Worm (Caenorhabditis elegans) whole organism, young adult: ENCODE results near the gene ZK546.5.

Source experiments
- B0035.1 ChIP-seq: sonication (generic microtip); optimal IDR thresholded peaks from 2 replicates; lab custom pipeline; 2016; ENCODE audit warnings: missing genetic modification characterization, mild to moderate bottlenecking, missing compliant biosample characterization, missing genotype, missing genetic modification reagents
- C17E4.6 ChIP-seq: fragments of 200-800 bp; sonication (Bioruptor generic); IDR thresholded peaks from 2 replicates; pipeline ENCODE4 v1.3.6; 2022; ENCODE audit warnings: missing genetic modification reagents, missing genetic modification characterization, missing compliant biosample characterization
- F49E8.2 ChIP-seq: sonication (generic microtip); optimal IDR thresholded peaks from 3 replicates; lab custom pipeline; 2017; ENCODE audit warnings: missing genetic modification characterization, mild to moderate bottlenecking, missing compliant biosample characterization, antibody characterized with exemption, moderate library complexity; ENCODE audit not compliant: insufficient read depth
- F55B11.4 ChIP-seq: sonication (generic microtip); optimal IDR thresholded peaks from 2 replicates; lab custom pipeline; 2016; ENCODE audit warnings: missing compliant biosample characterization, missing genetic modification characterization, borderline replicate concordance; ENCODE audit not compliant: insufficient read depth
- K12H6.12 ChIP-seq: fragments of 200-800 bp; sonication (Bioruptor generic); optimal IDR thresholded peaks from 2 replicates; lab custom pipeline; 2018; ENCODE audit warnings: mild to moderate bottlenecking, missing genetic modification characterization, missing compliant biosample characterization
- T07F8.4 ChIP-seq: sonication (generic microtip); optimal IDR thresholded peaks from 2 replicates; lab custom pipeline; 2016; ENCODE audit warnings: mild to moderate bottlenecking, missing genetic modification characterization, moderate library complexity, missing compliant biosample characterization
- T26A5.8 ChIP-seq: sonication (generic microtip); optimal IDR thresholded peaks from 2 replicates; lab custom pipeline; 2016; ENCODE audit warnings: missing genetic modification characterization, missing compliant biosample characterization
- Y53F4B.3 ChIP-seq: fragments of 200-800 bp; sonication (Bioruptor generic); IDR thresholded peaks from 2 replicates; pipeline ENCODE4 v1.3.6; 2022; ENCODE audit warnings: missing genetic modification reagents, missing genetic modification characterization, missing compliant biosample characterization
- Y95B8A.8 ChIP-seq: fragments of 200-800 bp; sonication (Bioruptor generic); IDR thresholded peaks from 2 replicates; pipeline ENCODE4 v1.3.6; 2022; ENCODE audit warnings: missing genetic modification reagents, missing genetic modification characterization, missing compliant biosample characterization
- ZK185.1 ChIP-seq: sonication (generic microtip); optimal IDR thresholded peaks from 2 replicates; lab custom pipeline; 2016; ENCODE audit warnings: mild to moderate bottlenecking, missing genetic modification characterization, missing compliant biosample characterization; ENCODE audit not compliant: poor library complexity, severe bottlenecking
- akir-1 ChIP-seq: fragments of 200-800 bp; sonication (Bioruptor generic); optimal IDR thresholded peaks from 2 replicates; lab custom pipeline; 2018; ENCODE audit warnings: mild to moderate bottlenecking, missing genetic modification characterization, moderate library complexity, missing compliant biosample characterization
- athp-1 ChIP-seq: sonication (generic microtip); optimal IDR thresholded peaks from 2 replicates; lab custom pipeline; 2017; ENCODE audit warnings: mild to moderate bottlenecking, missing genetic modification characterization, missing compliant biosample characterization
- attf-6 ChIP-seq: fragments of 200-800 bp; sonication (Bioruptor generic); IDR thresholded peaks from 2 replicates; pipeline ENCODE4 v1.3.6; 2022; ENCODE audit warnings: missing genetic modification reagents, missing genetic modification characterization, missing compliant biosample characterization
- bed-1 ChIP-seq: fragments of 200-800 bp; sonication (Bioruptor generic); IDR thresholded peaks from 2 replicates; pipeline ENCODE4 v1.3.6; 2022; ENCODE audit warnings: missing genetic modification reagents, missing genetic modification characterization, missing compliant biosample characterization
- ccch-3 ChIP-seq: fragments of 200-800 bp; sonication (Bioruptor generic); optimal IDR thresholded peaks from 2 replicates; lab custom pipeline; 2018; ENCODE audit warnings: mild to moderate bottlenecking, missing genetic modification characterization, missing compliant biosample characterization
- ceh-100 ChIP-seq: fragments of 200-800 bp; sonication (Bioruptor generic); IDR thresholded peaks from 2 replicates; pipeline ENCODE4 v1.3.6; 2022; ENCODE audit warnings: missing genetic modification reagents, missing genetic modification characterization, missing compliant biosample characterization
- ceh-27 ChIP-seq: fragments of 200-800 bp; sonication (Bioruptor generic); optimal IDR thresholded peaks from 2 replicates; lab custom pipeline; 2018; ENCODE audit warnings: mild to moderate bottlenecking, missing genetic modification characterization, moderate library complexity, missing compliant biosample characterization
- ceh-58 ChIP-seq: fragments of 200-800 bp; sonication (Bioruptor generic); IDR thresholded peaks from 2 replicates; pipeline ENCODE4 v1.3.6; 2022; ENCODE audit warnings: missing genetic modification characterization, missing compliant biosample characterization
- ceh-91 ChIP-seq: fragments of 200-800 bp; sonication (Bioruptor generic); IDR thresholded peaks from 2 replicates; pipeline ENCODE4 v1.3.6; 2022; ENCODE audit warnings: missing genetic modification reagents, missing genetic modification characterization, missing compliant biosample characterization
- chd-7 ChIP-seq: sonication (generic microtip); optimal IDR thresholded peaks from 2 replicates; lab custom pipeline; 2016; ENCODE audit warnings: mild to moderate bottlenecking, missing genetic modification characterization, moderate library complexity, missing compliant biosample characterization
- dpl-1 ChIP-seq: fragments of 150-350 bp; optimal IDR thresholded peaks from 2 replicates; lab custom pipeline; 2014; ENCODE audit warnings: missing biosample characterization, missing genetic modification reagents, missing genetic modification characterization
- egl-18 ChIP-seq: fragments of 200-800 bp; sonication (Bioruptor generic); IDR thresholded peaks from 2 replicates; pipeline ENCODE4 v1.3.6; 2022; ENCODE audit warnings: missing genetic modification reagents, missing genetic modification characterization, missing compliant biosample characterization
- ekl-4 ChIP-seq: fragments of 200-800 bp; sonication (Bioruptor generic); IDR thresholded peaks from 2 replicates; pipeline ENCODE4 v1.3.6; 2022; ENCODE audit warnings: missing genetic modification reagents, missing genetic modification characterization, missing compliant biosample characterization
- fkh-3 ChIP-seq: sonication (generic microtip); optimal IDR thresholded peaks from 2 replicates; lab custom pipeline; 2016; ENCODE audit warnings: mild to moderate bottlenecking, missing genetic modification characterization, missing compliant biosample characterization
- lin-35 ChIP-seq, 3 experiments: fragments of 150-350 bp in 2 of 3; sonication (generic microtip) in 1 of 3; optimal IDR thresholded peaks; 2 replicates each; lab custom pipeline; 2014 to 2018; ENCODE audit warnings: missing biosample characterization in 3 of 3, missing genetic modification characterization in 3 of 3, missing genetic modification reagents in 3 of 3
- lir-1 ChIP-seq: fragments of 200-800 bp; sonication (Bioruptor generic); conservative IDR thresholded peaks from 2 replicates; pipeline ENCODE4 v1.3.6; 2022; ENCODE audit warnings: missing genetic modification reagents, missing genetic modification characterization, missing compliant biosample characterization
- lsl-1 ChIP-seq: fragments of 200-800 bp; sonication (Bioruptor generic); optimal IDR thresholded peaks from 2 replicates; lab custom pipeline; 2018; ENCODE audit warnings: mild to moderate bottlenecking, missing genetic modification characterization, moderate library complexity, missing compliant biosample characterization
- madf-8 ChIP-seq: fragments of 200-800 bp; sonication (Bioruptor generic); conservative IDR thresholded peaks from 2 replicates; pipeline ENCODE4 v1.3.6; 2022; ENCODE audit warnings: missing genetic modification reagents, missing genetic modification characterization, missing compliant biosample characterization
- mcd-1 ChIP-seq: fragments of 200-800 bp; sonication (Bioruptor generic); IDR thresholded peaks from 2 replicates; pipeline ENCODE4 v1.3.6; 2022; ENCODE audit warnings: missing genetic modification reagents, missing genetic modification characterization, missing compliant biosample characterization
- mxl-1 ChIP-seq: sonication (generic microtip); optimal IDR thresholded peaks from 2 replicates; lab custom pipeline; 2016; ENCODE audit warnings: missing genetic modification characterization, missing compliant biosample characterization
- nfya-2 ChIP-seq: fragments of 200-800 bp; sonication (Bioruptor generic); IDR thresholded peaks from 2 replicates; pipeline ENCODE4 v1.3.6; 2022; ENCODE audit warnings: missing genetic modification reagents, missing genetic modification characterization, missing compliant biosample characterization
- nfyb-1 ChIP-seq: fragments of 200-800 bp; sonication (Bioruptor generic); IDR thresholded peaks from 2 replicates; pipeline ENCODE4 v1.3.6; 2022; ENCODE audit warnings: missing genetic modification reagents, missing genetic modification characterization, missing compliant biosample characterization
- nhr-80 ChIP-seq: sonication (generic microtip); optimal IDR thresholded peaks from 2 replicates; lab custom pipeline; 2016; ENCODE audit warnings: missing genetic modification characterization, missing compliant biosample characterization
- rcor-1 ChIP-seq: fragments of 200-800 bp; sonication (Bioruptor generic); IDR thresholded peaks from 2 replicates; pipeline ENCODE4 v1.3.6; 2022; ENCODE audit warnings: missing genetic modification reagents, missing genetic modification characterization, missing compliant biosample characterization
- rec-8 ChIP-seq, 2 experiments: sonication (generic microtip); optimal IDR thresholded peaks; 2 replicates each; lab custom pipeline; 2016; ENCODE audit warnings: mild to moderate bottlenecking in 2 of 2, missing genetic modification characterization in 2 of 2, missing genetic modification reagents in 2 of 2, missing genotype in 2 of 2, missing biosample characterization in 1 of 2, missing compliant biosample characterization in 1 of 2, moderate library complexity in 1 of 2
- rpc-1 ChIP-seq, 2 experiments: fragments of 150-350 bp in 1 of 2; sonication (generic microtip) in 1 of 2; optimal IDR thresholded peaks; 2 replicates each; lab custom pipeline; 2014 to 2018; ENCODE audit warnings: missing biosample characterization in 1 of 2, missing genetic modification characterization in 1 of 2, missing genetic modification reagents in 1 of 2, missing genotype in 1 of 2
- sdz-38 ChIP-seq: sonication (generic microtip); optimal IDR thresholded peaks from 2 replicates; lab custom pipeline; 2016; ENCODE audit warnings: missing genotype, missing genetic modification characterization, missing compliant biosample characterization
- snpc-1.1 ChIP-seq: sonication (generic microtip); optimal IDR thresholded peaks from 2 replicates; lab custom pipeline; 2017; ENCODE audit warnings: missing genetic modification characterization, mild to moderate bottlenecking, missing compliant biosample characterization, antibody characterized with exemption, moderate library complexity, missing genotype, missing genetic modification reagents; ENCODE audit not compliant: insufficient read depth
- snpc-1.3 ChIP-seq: sonication (generic microtip); optimal IDR thresholded peaks from 2 replicates; lab custom pipeline; 2017; ENCODE audit warnings: missing genetic modification characterization, mild to moderate bottlenecking, missing compliant biosample characterization, antibody characterized with exemption, moderate library complexity, missing genotype, missing genetic modification reagents; ENCODE audit not compliant: insufficient read depth
- snpc-4 ChIP-seq, 5 experiments: fragments of 150-350 bp in 1 of 5; sonication (generic microtip) in 4 of 5; optimal IDR thresholded peaks; 2 replicates each; lab custom pipeline; 2014 to 2018; ENCODE audit warnings: missing genetic modification characterization in 5 of 5, missing biosample characterization in 3 of 5, antibody characterized with exemption in 2 of 5, mild to moderate bottlenecking in 2 of 5, missing compliant biosample characterization in 2 of 5, missing genotype in 2 of 5, moderate library complexity in 2 of 5, missing genetic modification reagents in 1 of 5
- unc-130 ChIP-seq: sonication (generic microtip); optimal IDR thresholded peaks from 2 replicates; lab custom pipeline; 2016; ENCODE audit warnings: missing genetic modification reagents, missing genetic modification characterization, missing compliant biosample characterization
- xnd-1 ChIP-seq: sonication (generic microtip); optimal IDR thresholded peaks from 2 replicates; lab custom pipeline; 2016; ENCODE audit warnings: missing genotype, missing genetic modification reagents, missing genetic modification characterization, missing compliant biosample characterization
- ztf-18 ChIP-seq: sonication (generic microtip); optimal IDR thresholded peaks from 2 replicates; lab custom pipeline; 2016; ENCODE audit warnings: missing genotype, mild to moderate bottlenecking, missing genetic modification characterization, missing compliant biosample characterization
- ztf-25 ChIP-seq: fragments of 200-800 bp; sonication (Bioruptor generic); IDR thresholded peaks from 2 replicates; pipeline ENCODE4 v1.3.6; 2022; ENCODE audit warnings: missing genetic modification reagents, missing genetic modification characterization, missing compliant biosample characterization
- ztf-26 ChIP-seq: sonication (generic microtip); optimal IDR thresholded peaks from 2 replicates; lab custom pipeline; 2017; ENCODE audit warnings: missing genetic modification characterization, missing compliant biosample characterization
- ztf-28 ChIP-seq: fragments of 200-800 bp; sonication (Bioruptor generic); IDR thresholded peaks from 2 replicates; pipeline ENCODE4 v1.3.6; 2022; ENCODE audit warnings: missing genetic modification reagents, missing genetic modification characterization, missing compliant biosample characterization
- ztf-3 ChIP-seq: fragments of 200-800 bp; sonication (Bioruptor generic); optimal IDR thresholded peaks from 2 replicates; lab custom pipeline; 2018; ENCODE audit warnings: mild to moderate bottlenecking, missing genetic modification characterization, missing compliant biosample characterization

Gene ZK546.5

ce11 chrII:4904277-4904676 lies 31.3 kb upstream of the ZK546.5 start (continued):
- no peak for TF ChIP-seq sdz-38 (tag; lab: Kevin White, UChicago)
- peak; percentile 64 for TF ChIP-seq ekl-4 (GFP tag; lab: Robert Waterston, UW)
- TF ChIP-seq ztf-3 = no peak
- TF ChIP-seq F49E8.2 (tag; lab: Kevin White, UChicago) = peak; percentile 44
- TF ChIP-seq chd-7 = peak; percentile 9
- TF ChIP-seq unc-130 (GFP tag; lab: Kevin White, UChicago) = no peak
- peak; percentile 58 for TF ChIP-seq ZK185.1
- no peak for TF ChIP-seq bed-1
- TF ChIP-seq B0035.1 = no peak
- TF ChIP-seq nfya-2 (GFP tag; lab: Robert Waterston, UW) = no peak
- TF ChIP-seq nhr-80 (tag; lab: Kevin White, UChicago) = peak; percentile 15
- TF ChIP-seq lin-35 (GFP tag; optimal IDR thresholded peaks at IDR 0.05; lab: Kevin White, UChicago) = peak in 1 of 3 experiments; percentile 68
- no peak for TF ChIP-seq ceh-58
- peak; percentile 32 for TF ChIP-seq ceh-27 (GFP tag; lab: Kevin White, UChicago)
- TF ChIP-seq snpc-1.1 (tag; lab: Kevin White, UChicago) = peak; percentile 52
- TF ChIP-seq egl-18 (GFP tag; lab: Robert Waterston, UW) = no peak
- TF ChIP-seq snpc-1.3 (tag; lab: Kevin White, UChicago) = peak; percentile 58
- no peak for TF ChIP-seq attf-6 (GFP tag; lab: Robert Waterston, UW)
- TF ChIP-seq rec-8 (tag; optimal IDR thresholded peaks at IDR 0.05; lab: Kevin White, UChicago) = no peak
- peak; percentile 36 for TF ChIP-seq rpc-1 (optimal IDR thresholded peaks at IDR 0.05; lab: Kevin White, UChicago)
- TF ChIP-seq rpc-1 (tag; optimal IDR thresholded peaks at IDR 0.05; lab: Kevin White, UChicago) = no peak
- TF ChIP-seq ztf-18 (tag; lab: Kevin White, UChicago) = peak; percentile 17
- no peak for TF ChIP-seq ceh-100 (GFP tag; lab: Robert Waterston, UW)
- TF ChIP-seq athp-1 (tag; lab: Kevin White, UChicago) = no peak
- no peak for TF ChIP-seq C17E4.6
- no peak for TF ChIP-seq ztf-28 (GFP tag; lab: Robert Waterston, UW)
- TF ChIP-seq ztf-25 (GFP tag; lab: Robert Waterston, UW) = no peak
- no peak for TF ChIP-seq akir-1 (GFP tag; lab: Kevin White, UChicago)
- peak; percentile 7 for TF ChIP-seq K12H6.12 (tag; lab: Kevin White, UChicago)
- TF ChIP-seq xnd-1 = peak; percentile 26
- TF ChIP-seq T26A5.8 (tag; lab: Kevin White, UChicago) = no peak
- peak; percentile 39; the same call in 1 of the 2 replicates for TF ChIP-seq ceh-91
- peak; percentile 70 for TF ChIP-seq mcd-1 (GFP tag; lab: Robert Waterston, UW)
- TF ChIP-seq fkh-3 (tag; lab: Kevin White, UChicago) = no peak
- peak; percentile 77 for TF ChIP-seq lsl-1 (GFP tag; lab: Kevin White, UChicago)
- no peak for TF ChIP-seq F55B11.4
- no peak for TF ChIP-seq ccch-3 (GFP tag; lab: Kevin White, UChicago)
- TF ChIP-seq mxl-1 (tag; lab: Kevin White, UChicago) = no peak
- 0 out of 2 replicates have a peak, but pooled peaks have one; percentile 10 for TF ChIP-seq lir-1 (GFP tag; lab: Robert Waterston, UW)
- 0 out of 2 replicates have a peak, but pooled peaks have one; percentile 27 for TF ChIP-seq nfyb-1 (GFP tag; lab: Robert Waterston, UW)
- peak; percentile 31 for TF ChIP-seq dpl-1 (GFP tag; lab: Kevin White, UChicago)
- TF ChIP-seq madf-8 (GFP tag; lab: Robert Waterston, UW) = peak; percentile 47; the same call in 1 of the 2 replicates
- no peak for TF ChIP-seq T07F8.4
- no peak for TF ChIP-seq ztf-26 (tag; lab: Kevin White, UChicago)
- no peak for TF ChIP-seq Y53F4B.3
- 0 out of 2 replicates have a peak, but pooled peaks have one; percentile 60 for TF ChIP-seq Y95B8A.8 (GFP tag; lab: Robert Waterston, UW)
- peak; percentile 47 for TF ChIP-seq snpc-4 (GFP tag; optimal IDR thresholded peaks at IDR 0.05; lab: Kevin White, UChicago)
- TF ChIP-seq snpc-4 (tag; optimal IDR thresholded peaks at IDR 0.05; lab: Kevin White, UChicago) = peak; percentile 59 to 84 (median 65)
- TF ChIP-seq rcor-1 (GFP tag; lab: Robert Waterston, UW) = peak; percentile 61
